ENCODE assay signal across 1 fruit fly cellular context in the genomic region with DNA sequence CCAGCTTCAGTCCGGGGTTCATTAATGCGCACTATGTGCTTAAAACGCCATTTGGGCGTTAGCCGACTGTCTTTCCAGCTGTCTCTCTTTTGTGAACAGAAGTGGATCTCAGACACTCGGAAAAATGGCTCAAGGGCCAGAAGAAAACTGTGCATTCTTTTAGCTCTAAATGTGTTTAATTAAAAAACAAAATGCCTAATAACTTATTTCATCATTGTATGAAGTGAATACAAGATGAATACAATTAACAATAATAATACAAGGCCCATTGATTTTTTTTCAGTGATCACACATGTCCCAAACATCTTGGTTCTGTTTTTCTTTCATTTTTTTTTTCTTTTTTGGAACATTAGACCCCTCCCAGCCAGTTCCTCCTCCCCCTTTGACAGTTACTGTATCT.
TF ChIP-seq lines count a peak whose summit lies in the region.

No protein-coding gene starts in this region.

TF ChIP-seq in whole organism, embryonic, 481 proteins besides CTCF, POLR2A, EP300 and RAD21 (continued from another document and continues in another):
- TF ChIP-seq gt (GFP tag; IDR thresholded peaks at IDR 0.05; lab: Robert Waterston, UW) (no peak), CG10209 (GFP tag; optimal IDR thresholded peaks at IDR 0.05; lab: Kevin White, UChicago) (peak; percentile 54), CG16815 (GFP tag; optimal IDR thresholded peaks at IDR 0.05; lab: Kevin White, UChicago) (peak; percentile 15), Jarid2 (GFP tag; optimal IDR thresholded peaks at IDR 0.05; lab: Kevin White, UChicago) (no peak), CG4854 (GFP tag; optimal IDR thresholded peaks at IDR 0.05; lab: Kevin White, UChicago) (no peak), Hr3 (GFP tag; optimal IDR thresholded peaks at IDR 0.05; lab: Kevin White, UChicago) (peak; percentile 54), CG2712 (tag; optimal IDR thresholded peaks at IDR 0.05; lab: Kevin White, UChicago) (peak; percentile 67), Opbp (GFP tag; IDR thresholded peaks at IDR 0.05; lab: Robert Waterston, UW; ENCODE audit: partially characterized antibody) (no peak), Hmx (GFP tag; optimal IDR thresholded peaks at IDR 0.05; lab: Kevin White, UChicago) (peak; percentile 14), slbo (GFP tag; IDR thresholded peaks at IDR 0.05; lab: Robert Waterston, UW) (peak; percentile 75), Sox102F (GFP tag; optimal IDR thresholded peaks at IDR 0.05; lab: Kevin White, UChicago) (peak; percentile 63), CG9609 (GFP tag; optimal IDR thresholded peaks at IDR 0.05; lab: Kevin White, UChicago) (peak; percentile 27), CG15514 (GFP tag; optimal IDR thresholded peaks at IDR 0.05; lab: Kevin White, UChicago) (peak; percentile 13), slp2 (GFP tag; optimal IDR thresholded peaks at IDR 0.05; lab: Kevin White, UChicago) (no peak), CG1603 (tag; optimal IDR thresholded peaks at IDR 0.05; lab: Kevin White, UChicago) (peak; percentile 56), CG1602 (GFP tag; optimal IDR thresholded peaks at IDR 0.05; lab: Kevin White, UChicago) (peak; percentile 13), CG5180 (GFP tag; optimal IDR thresholded peaks at IDR 0.05; lab: Kevin White, UChicago) (no peak), scrt (GFP tag; optimal IDR thresholded peaks at IDR 0.05; lab: Kevin White, UChicago) (peak; percentile 8), CG7963 (GFP tag; IDR thresholded peaks at IDR 0.05; lab: Robert Waterston, UW; ENCODE audit: partially characterized antibody) (no peak), Hand (GFP tag; optimal IDR thresholded peaks at IDR 0.05; lab: Kevin White, UChicago) (peak; percentile 28), Myb (GFP tag; optimal IDR thresholded peaks at IDR 0.05; lab: Kevin White, UChicago) (peak; percentile 5), CG10267 (tag; optimal IDR thresholded peaks at IDR 0.05; lab: Kevin White, UChicago) (peak; percentile 41), dpn (GFP tag; optimal IDR thresholded peaks at IDR 0.05; lab: Kevin White, UChicago) (peak; percentile 41 to 63), CG14441 (GFP tag; IDR thresholded peaks at IDR 0.05; lab: Robert Waterston, UW) (peak; percentile 46), CG6272 (GFP tag; IDR thresholded peaks at IDR 0.05; lab: Robert Waterston, UW) (peak; percentile 39; the same call in 1 of the 2 replicates), CG4730 (GFP tag; IDR thresholded peaks at IDR 0.05; lab: Robert Waterston, UW) (0 out of 2 replicates have a peak, but pooled peaks have one; percentile 27), CG12659 (GFP tag; optimal IDR thresholded peaks at IDR 0.05; lab: Kevin White, UChicago) (peak; percentile 18), CG9215 (GFP tag; IDR thresholded peaks at IDR 0.05; lab: Robert Waterston, UW) (peak; percentile 41; the same call in 1 of the 2 replicates), CG11093 (GFP tag; IDR thresholded peaks at IDR 0.05; lab: Robert Waterston, UW) (0 out of 3 replicates have a peak, but pooled peaks have one; percentile 43), CG17802 (tag; optimal IDR thresholded peaks at IDR 0.05; lab: Kevin White, UChicago) (no peak), CG6175 (GFP tag; IDR thresholded peaks at IDR 0.05; lab: Robert Waterston, UW) (no peak), bowl (GFP tag; IDR thresholded peaks at IDR 0.05; lab: Robert Waterston, UW) (no peak), Tbp (GFP tag; optimal IDR thresholded peaks at IDR 0.05; lab: Kevin White, UChicago) (no peak), pum (GFP tag; optimal IDR thresholded peaks at IDR 0.05; lab: Kevin White, UChicago) (peak; percentile 46), CG8089 (GFP tag; optimal IDR thresholded peaks at IDR 0.05; lab: Kevin White, UChicago) (peak; percentile 51), CG11723 (GFP tag; optimal IDR thresholded peaks at IDR 0.05; lab: Kevin White, UChicago) (peak; percentile 25), CG13296 (GFP tag; optimal IDR thresholded peaks at IDR 0.05; lab: Kevin White, UChicago) (no peak), PHDP (tag; optimal IDR thresholded peaks at IDR 0.05; lab: Kevin White, UChicago) (peak; percentile 65), tgo (GFP tag; IDR thresholded peaks at IDR 0.05; lab: Robert Waterston, UW) (peak; percentile 45; the same call in 1 of the 3 replicates), CG30403 (GFP tag; optimal IDR thresholded peaks at IDR 0.05; lab: Kevin White, UChicago) (peak; percentile 60), Atf3 (GFP tag; optimal IDR thresholded peaks at IDR 0.05; lab: Kevin White, UChicago) (peak; percentile 54), Xbp1 (GFP tag; optimal IDR thresholded peaks at IDR 0.05; lab: Kevin White, UChicago) (peak; percentile 48), row (GFP tag; IDR thresholded peaks at IDR 0.05; lab: Robert Waterston, UW) (peak; percentile 71), CG18476 (GFP tag; optimal IDR thresholded peaks at IDR 0.05; lab: Kevin White, UChicago) (peak; percentile 26), ttk (GFP tag; IDR thresholded peaks at IDR 0.05; lab: Robert Waterston, UW) (peak; percentile 66), cato (GFP tag; optimal IDR thresholded peaks at IDR 0.05; lab: Kevin White, UChicago; ENCODE audit: borderline replicate concordance) (no peak), caup (GFP tag; optimal IDR thresholded peaks at IDR 0.05; lab: Kevin White, UChicago; ENCODE audit: severe bottlenecking) (peak; percentile 30), Optix (GFP tag; IDR thresholded peaks at IDR 0.05; lab: Robert Waterston, UW) (no peak), CG11504 (tag; optimal IDR thresholded peaks at IDR 0.05; lab: Kevin White, UChicago) (peak; percentile 66), hkb (optimal IDR thresholded peaks at IDR 0.05; lab: Kevin White, UChicago) (no peak), hkb (GFP tag; IDR thresholded peaks at IDR 0.05; lab: Robert Waterston, UW) (0 out of 2 replicates have a peak, but pooled peaks have one; percentile 35), knrl (GFP tag; IDR thresholded peaks at IDR 0.05; lab: Robert Waterston, UW; ENCODE audit: partially characterized antibody) (no peak), Bdp1 (GFP tag; optimal IDR thresholded peaks at IDR 0.05; lab: Kevin White, UChicago) (no peak), mam (GFP tag; optimal IDR thresholded peaks at IDR 0.05; lab: Kevin White, UChicago) (peak; percentile 76), Ada2b (GFP tag; IDR thresholded peaks at IDR 0.05; lab: Robert Waterston, UW) (0 out of 2 replicates have a peak, but pooled peaks have one; percentile 26), vvl (GFP tag; IDR thresholded peaks at IDR 0.05; lab: Robert Waterston, UW) (peak; percentile 59), Gug (GFP tag; IDR thresholded peaks at IDR 0.05; lab: Robert Waterston, UW) (no peak), CG4820 (GFP tag; optimal IDR thresholded peaks at IDR 0.05; lab: Kevin White, UChicago) (peak; percentile 59), Ptx1 (GFP tag; IDR thresholded peaks at IDR 0.05; lab: Robert Waterston, UW) (peak; percentile 49), pzg (GFP tag; optimal IDR thresholded peaks at IDR 0.05; lab: Kevin White, UChicago) (no peak), dysf (GFP tag; IDR thresholded peaks at IDR 0.05; lab: Robert Waterston, UW) (peak; percentile 72), Chrac-16 (GFP tag; optimal IDR thresholded peaks at IDR 0.05; lab: Kevin White, UChicago) (peak; percentile 36), CG2678 (tag; optimal IDR thresholded peaks at IDR 0.05; lab: Kevin White, UChicago) (peak; percentile 72), CG16813 (GFP tag; IDR thresholded peaks at IDR 0.05; lab: Robert Waterston, UW; ENCODE audit: partially characterized antibody) (no peak), nmo (GFP tag; optimal IDR thresholded peaks at IDR 0.05; lab: Kevin White, UChicago) (peak; percentile 69), Stat92E (GFP tag; optimal IDR thresholded peaks at IDR 0.05; lab: Kevin White, UChicago) (no peak), CG11695 (GFP tag; IDR thresholded peaks at IDR 0.05; lab: Robert Waterston, UW) (peak; percentile 46; the same call in 1 of the 3 replicates), unpg (GFP tag; optimal IDR thresholded peaks at IDR 0.05; lab: Kevin White, UChicago) (peak; percentile 67), ERR (GFP tag; optimal IDR thresholded peaks at IDR 0.05; lab: Kevin White, UChicago) (peak; percentile 18), crc (GFP tag; optimal IDR thresholded peaks at IDR 0.05; lab: Kevin White, UChicago) (peak; percentile 28), Vsx1 (GFP tag; optimal IDR thresholded peaks at IDR 0.05; lab: Kevin White, UChicago) (peak; percentile 13), CG17361 (GFP tag; IDR thresholded peaks at IDR 0.05; lab: Robert Waterston, UW) (peak; percentile 56), ken (GFP tag; IDR thresholded peaks at IDR 0.05; lab: Robert Waterston, UW) (0 out of 3 replicates have a peak, but pooled peaks have one; percentile 41), ham (GFP tag; IDR thresholded peaks at IDR 0.05; lab: Robert Waterston, UW) (no peak), CG7786 (GFP tag; optimal IDR thresholded peaks at IDR 0.05; lab: Kevin White, UChicago) (peak; percentile 37), Spps (tag; optimal IDR thresholded peaks at IDR 0.05; lab: Kevin White, UChicago) (peak; percentile 9), da (GFP tag; optimal IDR thresholded peaks at IDR 0.05; lab: Kevin White, UChicago) (no peak), CG12155 (GFP tag; optimal IDR thresholded peaks at IDR 0.05; lab: Kevin White, UChicago) (peak; percentile 34), Med (GFP tag; lab: Kevin White, UChicago) (peak; percentile 87), H15 (GFP tag; IDR thresholded peaks at IDR 0.05; lab: Robert Waterston, UW) (no peak), Hsf (GFP tag; optimal IDR thresholded peaks at IDR 0.05; lab: Kevin White, UChicago) (peak; percentile 53), D19A (tag; optimal IDR thresholded peaks at IDR 0.05; lab: Kevin White, UChicago) (peak; percentile 21), CG32772 (GFP tag; IDR thresholded peaks at IDR 0.05; lab: Robert Waterston, UW) (peak; percentile 58), Meics (GFP tag; optimal IDR thresholded peaks at IDR 0.05; lab: Kevin White, UChicago) (peak; percentile 64), rib (GFP tag; IDR thresholded peaks at IDR 0.05; lab: Robert Waterston, UW) (no peak), Oli (tag; optimal IDR thresholded peaks at IDR 0.05; lab: Kevin White, UChicago) (peak; percentile 55), ind (GFP tag; optimal IDR thresholded peaks at IDR 0.05; lab: Kevin White, UChicago) (peak; percentile 53), Ets65A (GFP tag; lab: Kevin White, UChicago) (peak; percentile 88), CoRest (tag; optimal IDR thresholded peaks at IDR 0.05; lab: Kevin White, UChicago) (peak; percentile 42), CG13624 (GFP tag; optimal IDR thresholded peaks at IDR 0.05; lab: Kevin White, UChicago) (peak; percentile 75), jigr1 (GFP tag; IDR thresholded peaks at IDR 0.05; lab: Robert Waterston, UW) (no peak), CG17568 (GFP tag; optimal IDR thresholded peaks at IDR 0.05; lab: Kevin White, UChicago) (peak; percentile 5), CG10979 (tag; optimal IDR thresholded peaks at IDR 0.05; lab: Kevin White, UChicago) (peak; percentile 67), CG3281 (GFP tag; optimal IDR thresholded peaks at IDR 0.05; lab: Kevin White, UChicago) (peak; percentile 35), pros (GFP tag; optimal IDR thresholded peaks at IDR 0.05; lab: Kevin White, UChicago) (no peak), Usf (GFP tag; optimal IDR thresholded peaks at IDR 0.05; lab: Kevin White, UChicago) (no peak), CG4617 (GFP tag; optimal IDR thresholded peaks at IDR 0.05; lab: Kevin White, UChicago; ENCODE audit: borderline replicate concordance) (peak; percentile 9), jumu (GFP tag; optimal IDR thresholded peaks at IDR 0.05; lab: Kevin White, UChicago) (peak; percentile 34), CG18764 (GFP tag; optimal IDR thresholded peaks at IDR 0.05; lab: Kevin White, UChicago) (peak; percentile 2), NC2α (GFP tag; optimal IDR thresholded peaks at IDR 0.05; lab: Kevin White, UChicago) (no peak), Fer1 (GFP tag; optimal IDR thresholded peaks at IDR 0.05; lab: Kevin White, UChicago) (peak; percentile 45), zfh1 (GFP tag; IDR thresholded peaks at IDR 0.05; lab: Robert Waterston, UW) (peak; percentile 61; the same call in 1 of the 3 replicates), salm (tag; optimal IDR thresholded peaks at IDR 0.05; lab: Kevin White, UChicago) (no peak), Asciz (GFP tag; optimal IDR thresholded peaks at IDR 0.05; lab: Kevin White, UChicago) (peak; percentile 20), her (GFP tag; optimal IDR thresholded peaks at IDR 0.05; lab: Kevin White, UChicago) (peak; percentile 4), CG17385 (GFP tag; optimal IDR thresholded peaks at IDR 0.05; lab: Kevin White, UChicago) (peak; percentile 60), Elba2 (GFP tag; optimal IDR thresholded peaks at IDR 0.05; lab: Kevin White, UChicago) (no peak), ewg (GFP tag; optimal IDR thresholded peaks at IDR 0.05; lab: Kevin White, UChicago) (peak; percentile 28), ci (GFP tag; IDR thresholded peaks at IDR 0.05; lab: Robert Waterston, UW) (peak; percentile 68), E2f1 (GFP tag; IDR thresholded peaks at IDR 0.05; lab: Robert Waterston, UW) (0 out of 2 replicates have a peak, but pooled peaks have one; percentile 19), CG1792 (GFP tag; optimal IDR thresholded peaks at IDR 0.05; lab: Kevin White, UChicago) (peak; percentile 21), sug (tag; optimal IDR thresholded peaks at IDR 0.05; lab: Kevin White, UChicago) (no peak), Scr (GFP tag; IDR thresholded peaks at IDR 0.05; lab: Robert Waterston, UW; ENCODE audit: partially characterized antibody) (no peak), CG7372 (GFP tag; IDR thresholded peaks at IDR 0.05; lab: Robert Waterston, UW) (no peak), onecut (GFP tag; IDR thresholded peaks at IDR 0.05; lab: Robert Waterston, UW) (peak; percentile 12; the same call in 1 of the 2 replicates), E2f2 (GFP tag; IDR thresholded peaks at IDR 0.05; lab: Robert Waterston, UW) (peak; percentile 17; the same call in 1 of the 2 replicates), gsb-n (tag; optimal IDR thresholded peaks at IDR 0.05; lab: Kevin White, UChicago) (peak; percentile 33), CG4404 (GFP tag; IDR thresholded peaks at IDR 0.05; lab: Robert Waterston, UW) (no peak), wdn (GFP tag; IDR thresholded peaks at IDR 0.05; lab: Robert Waterston, UW) (0 out of 2 replicates have a peak, but pooled peaks have one; percentile 29), NC2β (GFP tag; optimal IDR thresholded peaks at IDR 0.05; lab: Kevin White, UChicago) (peak; percentile 59), CG14667 (GFP tag; IDR thresholded peaks at IDR 0.05; lab: Robert Waterston, UW) (peak; percentile 27; the same call in 1 of the 2 replicates), CG12236 (GFP tag; optimal IDR thresholded peaks at IDR 0.05; lab: Kevin White, UChicago) (peak; percentile 5), ems (GFP tag; optimal IDR thresholded peaks at IDR 0.05; lab: Kevin White, UChicago) (peak; percentile 13), Hr39 (optimal IDR thresholded peaks at IDR 0.05; lab: Kevin White, UChicago) (no peak)
